Fruit fly (Drosophila melanogaster): Measurements from ENCODE around the gene CG43390.

CG43390 gene

DNA sequence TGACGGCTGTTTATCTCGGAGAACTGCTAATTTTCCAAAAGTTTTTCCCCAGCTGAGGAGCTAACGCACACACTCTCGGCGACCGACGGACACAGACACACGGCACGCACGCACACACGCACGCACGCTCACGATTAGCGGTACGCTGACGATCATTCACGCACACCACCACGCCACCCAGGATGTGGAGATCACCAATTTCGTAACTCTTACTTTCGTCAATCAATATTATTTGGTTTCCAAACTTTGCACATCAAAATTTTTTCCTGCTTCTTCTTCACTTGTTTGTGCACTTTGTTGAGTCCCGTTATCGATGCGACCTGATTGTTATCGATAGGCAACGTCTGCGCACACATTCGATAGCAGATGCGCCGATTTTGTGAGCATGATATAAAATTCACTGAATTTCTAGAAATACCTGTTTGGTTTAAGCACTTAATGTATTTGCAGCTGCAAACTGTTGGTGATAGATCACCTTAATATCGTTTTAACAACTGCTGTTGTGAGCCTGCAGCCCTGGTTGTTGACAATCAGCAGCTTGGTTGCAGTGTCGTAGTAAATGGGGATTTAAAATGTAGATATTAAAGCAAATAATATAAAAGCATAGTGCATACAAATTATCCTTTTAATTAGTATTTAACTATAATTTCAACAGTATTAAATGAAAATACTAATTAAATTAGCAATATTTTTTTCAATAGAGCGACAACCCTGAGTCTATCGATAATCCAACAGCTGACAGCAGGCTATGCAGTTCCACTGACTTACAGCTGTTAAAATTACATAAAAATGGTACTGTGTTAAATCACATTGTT is 17.6 kb downstream of the CG43390 start, which contains the start of the genes CG7394 and Mob2:
Gene CG7394 (plus strand): TSS at position 51 of the 815 bp plus-strand sequence.
Gene Mob2 (minus strand): TSS at position 288 of the 815 bp plus-strand sequence.
- TF ChIP-seq cnc (optimal IDR thresholded peaks at IDR 0.05) (no peak), CG11617 (GFP tag; optimal IDR thresholded peaks at IDR 0.05) (peak; percentile 94), tj (GFP tag; optimal IDR thresholded peaks at IDR 0.05) (peak; percentile 76), ovo (GFP tag; optimal IDR thresholded peaks at IDR 0.05) (peak; percentile 83), CG7045 (GFP tag; optimal IDR thresholded peaks at IDR 0.05) (peak; percentile 95), CG1620 (GFP tag; optimal IDR thresholded peaks at IDR 0.05) (peak; percentile 82), kay (GFP tag; ENCODE audit: borderline replicate concordance) (peak; percentile 96), Crg-1 (GFP tag; optimal IDR thresholded peaks at IDR 0.05) (peak; percentile 84), toe (GFP tag; optimal IDR thresholded peaks at IDR 0.05) (peak; percentile 88), pad (GFP tag; optimal IDR thresholded peaks at IDR 0.05) (peak; percentile 72), Clk (GFP tag; optimal IDR thresholded peaks at IDR 0.05) (peak; percentile 86), CG5204 (GFP tag; optimal IDR thresholded peaks at IDR 0.05) (peak; percentile 92), Mnt (GFP tag; optimal IDR thresholded peaks at IDR 0.05) (peak; percentile 80), Hr96 (GFP tag; optimal IDR thresholded peaks at IDR 0.05) (peak; percentile 78), CG33017 (tag; optimal IDR thresholded peaks at IDR 0.05) (peak; percentile 91), CG12768 (GFP tag; optimal IDR thresholded peaks at IDR 0.05) (peak; percentile 87), cic (GFP tag; optimal IDR thresholded peaks at IDR 0.05) (peak; percentile 53), CG14711 (tag; optimal IDR thresholded peaks at IDR 0.05) (peak; percentile 99), bab1 (GFP tag; optimal IDR thresholded peaks at IDR 0.05) (peak; percentile 97), CG7101 (tag; optimal IDR thresholded peaks at IDR 0.05) (peak; percentile 94)

DNA sequence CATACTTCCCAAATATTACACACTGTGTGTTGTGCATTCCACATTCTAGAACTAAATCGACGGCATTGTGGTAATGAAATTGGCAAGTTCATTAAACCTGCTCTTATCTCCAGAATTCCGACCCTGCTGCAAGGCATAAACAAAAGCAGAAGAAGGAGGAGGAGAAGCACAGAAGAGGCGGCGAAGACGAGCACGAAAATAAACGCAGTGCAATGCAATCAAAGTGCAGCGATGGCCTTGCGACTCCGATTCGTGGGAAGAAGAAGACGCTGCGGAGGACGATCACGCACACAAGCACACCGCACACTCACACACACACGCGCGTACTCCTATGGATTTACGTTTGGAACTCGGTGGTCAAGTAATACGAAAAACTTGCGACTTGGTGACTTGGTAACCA is 18.9 kb downstream of the CG43390 start:
- peak; percentile 22 for TF ChIP-seq tj (GFP tag; optimal IDR thresholded peaks at IDR 0.05)
- no peak for TF ChIP-seq kay (GFP tag; ENCODE audit: borderline replicate concordance)

DNA sequence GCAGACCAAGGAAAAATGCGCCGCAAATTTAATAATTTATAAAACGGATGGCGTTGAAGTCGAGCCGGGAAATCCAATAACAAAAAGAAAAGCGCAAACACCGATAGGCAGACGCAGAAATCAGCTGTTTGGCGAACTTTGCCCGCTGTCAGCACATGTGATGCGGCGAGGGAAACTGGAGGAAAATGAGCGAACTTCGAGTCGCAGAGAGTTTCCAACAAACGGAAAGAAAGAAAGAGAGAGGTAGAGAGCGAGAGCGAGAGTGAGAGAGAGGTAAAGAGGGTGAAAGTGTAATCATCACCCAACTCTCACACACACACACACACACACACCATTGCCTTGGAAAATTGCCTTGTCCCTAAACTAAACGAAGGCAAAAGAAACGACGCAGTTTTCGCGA is 22.5 kb downstream of the CG43390 start:
- TF ChIP-seq CG12768 (GFP tag; optimal IDR thresholded peaks at IDR 0.05), result peak; percentile 81
- no peak for TF ChIP-seq Mnt (GFP tag; optimal IDR thresholded peaks at IDR 0.05)

DNA sequence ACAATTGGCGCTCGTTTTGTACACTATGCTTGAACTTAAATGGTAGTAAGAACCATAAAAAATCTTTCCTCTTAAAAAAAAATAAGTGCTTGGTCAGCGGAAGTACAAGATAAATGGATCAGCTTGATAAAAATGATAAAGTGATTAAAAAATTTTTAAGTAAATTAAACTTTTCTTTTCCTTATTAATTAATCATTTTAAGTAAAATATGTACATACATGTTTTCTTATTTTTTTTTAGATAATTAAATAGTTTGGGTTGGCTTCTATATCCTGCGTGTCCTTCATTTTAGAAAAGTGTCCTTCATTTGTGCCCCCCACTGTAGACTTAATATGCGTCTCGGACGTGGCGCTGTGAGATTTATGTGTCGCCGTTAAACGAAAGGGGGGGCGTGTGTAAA is 23.1 kb downstream of the CG43390 start:
- TF ChIP-seq Mnt (GFP tag; optimal IDR thresholded peaks at IDR 0.05) (no peak), CG1620 (GFP tag; optimal IDR thresholded peaks at IDR 0.05) (no peak)

DNA sequence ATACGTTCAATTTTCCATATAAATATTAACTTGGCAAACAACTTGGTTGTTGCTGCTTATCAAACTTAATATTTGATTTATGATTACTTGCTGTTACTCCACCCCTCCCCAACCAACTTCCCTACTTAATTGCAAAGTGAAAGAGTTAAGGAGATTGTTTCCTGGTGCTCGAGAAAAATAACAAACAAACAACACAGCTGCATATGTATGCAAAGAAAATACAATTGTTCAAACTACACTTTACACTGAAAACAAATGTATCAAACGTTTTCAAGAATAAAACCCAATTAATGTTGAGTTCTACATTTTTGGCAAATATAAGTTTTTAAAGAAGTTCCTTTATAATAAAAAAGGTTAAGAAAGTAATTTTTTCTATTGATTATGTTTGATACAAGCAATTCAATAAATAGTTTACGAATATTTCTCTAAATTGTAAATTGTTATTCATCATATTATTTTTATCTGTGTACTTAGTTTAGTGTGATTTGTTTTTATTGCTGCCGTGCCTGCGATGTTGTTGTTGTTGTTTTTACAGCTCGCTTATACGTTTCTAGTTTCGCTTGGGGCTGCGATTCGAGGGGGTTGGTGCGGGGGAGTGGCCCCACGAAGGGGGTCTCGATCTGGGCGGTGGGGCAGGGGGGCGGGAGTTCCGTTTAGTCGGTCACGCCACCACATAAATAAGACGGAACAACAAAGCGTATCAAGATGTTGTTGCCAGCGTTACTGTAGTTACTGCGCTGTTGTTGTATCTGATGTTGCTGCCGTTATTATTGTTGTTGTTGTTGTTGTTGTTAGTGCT is 23.9 kb downstream of the CG43390 start:
- TF ChIP-seq CG7101 (tag; optimal IDR thresholded peaks at IDR 0.05) (peak; percentile 64), CG5204 (GFP tag; optimal IDR thresholded peaks at IDR 0.05) (peak; percentile 33), CG7045 (GFP tag; optimal IDR thresholded peaks at IDR 0.05) (peak; percentile 70), CG12768 (GFP tag; optimal IDR thresholded peaks at IDR 0.05) (peak; percentile 60), Mnt (GFP tag; optimal IDR thresholded peaks at IDR 0.05) (no peak), CG33017 (tag; optimal IDR thresholded peaks at IDR 0.05) (peak; percentile 77), CG11617 (GFP tag; optimal IDR thresholded peaks at IDR 0.05) (peak; percentile 45), Hr96 (GFP tag; optimal IDR thresholded peaks at IDR 0.05) (peak; percentile 0), cnc (optimal IDR thresholded peaks at IDR 0.05) (no peak), CG14711 (tag; optimal IDR thresholded peaks at IDR 0.05) (peak; percentile 71), CG1620 (GFP tag; optimal IDR thresholded peaks at IDR 0.05) (no peak)

DNA sequence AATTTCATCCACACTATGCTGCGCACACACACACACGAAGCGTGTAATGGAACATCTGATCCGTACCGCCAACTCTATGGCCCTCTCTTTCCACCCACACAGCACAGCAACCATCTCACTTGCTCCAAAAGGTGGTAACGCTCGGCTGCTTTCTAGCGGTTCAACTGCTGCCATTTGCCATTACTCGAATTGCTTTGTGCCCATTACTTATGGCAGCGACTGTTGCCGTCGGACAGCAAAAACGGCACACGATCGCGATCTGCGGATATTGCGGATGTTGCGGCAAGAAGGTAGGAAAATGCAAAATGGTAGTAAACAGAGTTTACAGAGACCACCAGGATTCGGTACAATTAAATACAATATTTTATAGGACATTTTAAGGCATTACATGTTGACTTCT is 25.0 kb downstream of the CG43390 start:
- TF ChIP-seq CG5204 (GFP tag; optimal IDR thresholded peaks at IDR 0.05) (no peak), CG7045 (GFP tag; optimal IDR thresholded peaks at IDR 0.05) (no peak), CG14711 (tag; optimal IDR thresholded peaks at IDR 0.05) (no peak), CG11617 (GFP tag; optimal IDR thresholded peaks at IDR 0.05) (no peak), kay (GFP tag; ENCODE audit: borderline replicate concordance) (no peak), CG12768 (GFP tag; optimal IDR thresholded peaks at IDR 0.05) (no peak), toe (GFP tag; optimal IDR thresholded peaks at IDR 0.05) (no peak), cic (GFP tag; optimal IDR thresholded peaks at IDR 0.05) (no peak), cnc (optimal IDR thresholded peaks at IDR 0.05) (no peak), Crg-1 (GFP tag; optimal IDR thresholded peaks at IDR 0.05) (no peak), CG33017 (tag; optimal IDR thresholded peaks at IDR 0.05) (no peak), ovo (GFP tag; optimal IDR thresholded peaks at IDR 0.05) (no peak), Mnt (GFP tag; optimal IDR thresholded peaks at IDR 0.05) (no peak), Clk (GFP tag; optimal IDR thresholded peaks at IDR 0.05) (no peak), pad (GFP tag; optimal IDR thresholded peaks at IDR 0.05) (no peak), tj (GFP tag; optimal IDR thresholded peaks at IDR 0.05) (no peak), Hr96 (GFP tag; optimal IDR thresholded peaks at IDR 0.05) (no peak), bab1 (GFP tag; optimal IDR thresholded peaks at IDR 0.05) (no peak), CG7101 (tag; optimal IDR thresholded peaks at IDR 0.05) (no peak)

Data from whole organism, adult.